Worm (Caenorhabditis elegans): ENCODE results near the gene eef-1A.2.

eef-1A.2 gene

ce11 chrX:7834117-7834516 lies 10.7 kb downstream of the eef-1A.2 start, which contains the start of gene sul-3:
Gene sul-3, minus strand, starts transcription at chrX:7834217.
- TF ChIP-seq nhr-237 (tag; optimal IDR thresholded peaks at IDR 0.05): no peak
- no peak for TF ChIP-seq unc-98 (GFP tag; IDR thresholded peaks at IDR 0.05)
- no peak for TF ChIP-seq C34B4.2 (tag; optimal IDR thresholded peaks at IDR 0.05)
- TF ChIP-seq lin-13 (GFP tag; optimal IDR thresholded peaks at IDR 0.05): no peak
- no peak for TF ChIP-seq nhr-19 (GFP tag; conservative IDR thresholded peaks at IDR 0.05)
- no peak for TF ChIP-seq lin-39 (tag; optimal IDR thresholded peaks at IDR 0.05)
- no peak for TF ChIP-seq pqm-1 (tag; optimal IDR thresholded peaks at IDR 0.05)
- TF ChIP-seq ceh-82 (tag; optimal IDR thresholded peaks at IDR 0.05): no peak
- no peak for TF ChIP-seq jun-1 (tag; optimal IDR thresholded peaks at IDR 0.05)
- TF ChIP-seq ceh-63 (GFP tag; optimal IDR thresholded peaks at IDR 0.05): no peak
- TF ChIP-seq nhr-11 (tag; optimal IDR thresholded peaks at IDR 0.05): no peak
- TF ChIP-seq grh-1 (GFP tag; IDR thresholded peaks at IDR 0.05): no peak
- TF ChIP-seq mab-9 (GFP tag; IDR thresholded peaks at IDR 0.05): no peak
- no peak for TF ChIP-seq zag-1 (tag; optimal IDR thresholded peaks at IDR 0.05)

ce11 chrX:7838582-7838981 lies 15.1 kb downstream of the eef-1A.2 start, which contains the start of gene nlp-101:
Gene nlp-101, plus strand, starts transcription at chrX:7838882.
- no peak for TF ChIP-seq efl-1 (optimal IDR thresholded peaks at IDR 0.05)
- no peak for TF ChIP-seq efl-1 (GFP tag; optimal IDR thresholded peaks at IDR 0.05 in 1 of 2)
- no peak for TF ChIP-seq Y116A8C.19 (tag; optimal IDR thresholded peaks at IDR 0.05; ENCODE audit: borderline replicate concordance)
- no peak for TF ChIP-seq fos-1 (tag; optimal IDR thresholded peaks at IDR 0.05)
- TF ChIP-seq mdl-1 (tag; optimal IDR thresholded peaks at IDR 0.05): no peak
- TF ChIP-seq unc-130 (tag; optimal IDR thresholded peaks at IDR 0.05): no peak

- no peak for TF ChIP-seq ama-1 (optimal IDR thresholded peaks at IDR 0.05)
- TF ChIP-seq egl-13 (tag; optimal IDR thresholded peaks at IDR 0.05): no peak
- no peak for TF ChIP-seq jun-1 (tag; optimal IDR thresholded peaks at IDR 0.05)
- no peak for TF ChIP-seq F16B12.6 (tag; optimal IDR thresholded peaks at IDR 0.05)
Observed at ce11 chrX:7839989-7840388, 16.5 kb downstream of the eef-1A.2 start.

ce11 chrX:7842241-7842640 lies 18.8 kb downstream of the eef-1A.2 start, which contains the start of gene idpp-11:
Gene idpp-11, plus strand, starts transcription at chrX:7842541.
- TF ChIP-seq alr-1 (tag; optimal IDR thresholded peaks at IDR 0.05; ENCODE audit: borderline replicate concordance): no peak
- no peak for TF ChIP-seq nhr-90 (tag; optimal IDR thresholded peaks at IDR 0.05; ENCODE audit: poor library complexity)
- no peak for TF ChIP-seq ztf-11 (tag; optimal IDR thresholded peaks at IDR 0.05)
- no peak for TF ChIP-seq tbx-2 (tag; optimal IDR thresholded peaks at IDR 0.05)
- no peak for TF ChIP-seq nhr-85 (tag)
- no peak for TF ChIP-seq hpl-2 (GFP tag; optimal IDR thresholded peaks at IDR 0.05)
- TF ChIP-seq C34B4.2 (tag; optimal IDR thresholded peaks at IDR 0.05): no peak
- TF ChIP-seq pag-3 (tag; optimal IDR thresholded peaks at IDR 0.05; ENCODE audit: borderline replicate concordance, insufficient read depth): no peak
- no peak for TF ChIP-seq nhr-84 (tag; optimal IDR thresholded peaks at IDR 0.05)
- no peak for TF ChIP-seq nhr-237 (tag; optimal IDR thresholded peaks at IDR 0.05)
- no peak for TF ChIP-seq tlp-1 (tag; optimal IDR thresholded peaks at IDR 0.05)
- no peak for TF ChIP-seq blmp-1 (tag; optimal IDR thresholded peaks at IDR 0.05)
- no peak for TF ChIP-seq zag-1 (tag; optimal IDR thresholded peaks at IDR 0.05)
- no peak for TF ChIP-seq irx-1 (tag; optimal IDR thresholded peaks at IDR 0.05)
- TF ChIP-seq F16B12.6 (tag; optimal IDR thresholded peaks at IDR 0.05): no peak
- TF ChIP-seq C04F5.9 (tag; optimal IDR thresholded peaks at IDR 0.05): no peak
- TF ChIP-seq vab-15 (tag; optimal IDR thresholded peaks at IDR 0.05): no peak

ce11 chrX:7847413-7847812 lies 24.0 kb downstream of the eef-1A.2 start, which contains the start of gene C54D2.6:
Gene C54D2.6, minus strand, starts transcription at chrX:7847513.
- TF ChIP-seq blmp-1 (tag; optimal IDR thresholded peaks at IDR 0.05) (no peak), elt-2 (tag; optimal IDR thresholded peaks at IDR 0.05) (no peak), unc-30 (tag; optimal IDR thresholded peaks at IDR 0.05) (no peak), tlp-1 (tag; optimal IDR thresholded peaks at IDR 0.05) (no peak), mdl-1 (tag; optimal IDR thresholded peaks at IDR 0.05) (no peak), dsc-1 (tag; optimal IDR thresholded peaks at IDR 0.05) (no peak), nhr-84 (tag; optimal IDR thresholded peaks at IDR 0.05) (no peak), nhr-71 (tag; optimal IDR thresholded peaks at IDR 0.05) (no peak), nhr-76 (tag; optimal IDR thresholded peaks at IDR 0.05) (no peak), nhr-237 (tag; optimal IDR thresholded peaks at IDR 0.05) (no peak), ets-5 (GFP tag; IDR thresholded peaks at IDR 0.05) (no peak), zip-4 (GFP tag; optimal IDR thresholded peaks at IDR 0.05) (no peak), sup-37 (GFP tag; optimal IDR thresholded peaks at IDR 0.05) (no peak), isw-1 (GFP tag; IDR thresholded peaks at IDR 0.05) (no peak), fos-1 (tag; optimal IDR thresholded peaks at IDR 0.05) (no peak), ceh-63 (GFP tag; optimal IDR thresholded peaks at IDR 0.05) (no peak), ceh-90 (tag; optimal IDR thresholded peaks at IDR 0.05) (no peak)

All from whole organism, L1 larva.